Fruit fly (Drosophila melanogaster) whole organism, embryonic: ENCODE measurements around the gene Tsen54.

Source experiments
- CG10462 ChIP-seq: fragments of 200-800 bp; sonication (Bioruptor generic); optimal IDR thresholded peaks from 2 replicates; lab custom pipeline; 2016; ENCODE audit warnings: missing biosample characterization, missing genetic modification characterization
- CG10543 ChIP-seq: fragments of 200-800 bp; sonication (Bioruptor generic); optimal IDR thresholded peaks from 3 replicates; lab custom pipeline; 2017; ENCODE audit warnings: missing biosample characterization, mild to moderate bottlenecking, missing genetic modification characterization, moderate library complexity
- CG10959 ChIP-seq: fragments of 200-800 bp; sonication (Bioruptor generic); IDR thresholded peaks from 2 replicates; pipeline ENCODE4 v1.3.6; 2022; ENCODE audit warnings: missing biosample characterization, missing genetic modification characterization
- CG12155 ChIP-seq: fragments of 200-800 bp; sonication (Bioruptor generic); optimal IDR thresholded peaks from 3 replicates; lab custom pipeline; 2016; ENCODE audit warnings: missing biosample characterization, missing genetic modification characterization
- CG14014 ChIP-seq: fragments of 200-800 bp; sonication (Bioruptor generic); IDR thresholded peaks from 2 replicates; pipeline ENCODE4 v1.3.6; 2022; ENCODE audit warnings: missing biosample characterization, missing genetic modification characterization
- CG14710 ChIP-seq: fragments of 200-800 bp; sonication (Bioruptor generic); optimal IDR thresholded peaks from 3 replicates; lab custom pipeline; 2019; ENCODE audit warnings: missing biosample characterization, mild to moderate bottlenecking, missing genetic modification characterization, moderate library complexity
- CG14965 ChIP-seq: fragments of 200-800 bp; sonication (Bioruptor generic); optimal IDR thresholded peaks from 2 replicates; lab custom pipeline; 2016; ENCODE audit warnings: missing biosample characterization, missing genetic modification characterization, borderline replicate concordance
- CG18764 ChIP-seq: fragments of 200-800 bp; sonication (Bioruptor generic); optimal IDR thresholded peaks from 3 replicates; lab custom pipeline; 2016; ENCODE audit warnings: missing biosample characterization, missing genetic modification characterization
- CG2129 ChIP-seq: fragments of 200-800 bp; sonication (Bioruptor generic); IDR thresholded peaks from 2 replicates; pipeline ENCODE4 v1.3.6; 2022; ENCODE audit warnings: missing biosample characterization, missing genetic modification characterization; ENCODE audit not compliant: partially characterized antibody
- CG32767 ChIP-seq: fragments of 200-800 bp; sonication (Bioruptor generic); IDR thresholded peaks from 2 replicates; pipeline ENCODE4 v1.3.6; 2022; ENCODE audit warnings: missing biosample characterization, missing genetic modification characterization
- CG34376 ChIP-seq: fragments of 200-800 bp; sonication (Bioruptor generic); optimal IDR thresholded peaks from 2 replicates; lab custom pipeline; 2018; ENCODE audit warnings: missing biosample characterization, mild to moderate bottlenecking, missing genetic modification characterization
- CG4854 ChIP-seq: fragments of 200-800 bp; sonication (Bioruptor generic); optimal IDR thresholded peaks from 2 replicates; lab custom pipeline; 2016; ENCODE audit warnings: missing biosample characterization, missing genetic modification characterization, inconsistent platforms
- CG7963 ChIP-seq: fragments of 200-800 bp; sonication (Bioruptor generic); IDR thresholded peaks from 3 replicates; pipeline ENCODE4 v1.3.6; 2022; ENCODE audit warnings: missing biosample characterization, missing genetic modification characterization; ENCODE audit not compliant: partially characterized antibody
- CG7987 ChIP-seq: fragments of 200-800 bp; sonication (Bioruptor generic); optimal IDR thresholded peaks from 2 replicates; lab custom pipeline; 2018; ENCODE audit warnings: missing biosample characterization, mild to moderate bottlenecking, missing genetic modification characterization, moderate library complexity
- CG9215 ChIP-seq: fragments of 200-800 bp; sonication (Bioruptor generic); IDR thresholded peaks from 2 replicates; pipeline ENCODE4 v1.3.6; 2022; ENCODE audit warnings: missing biosample characterization, missing genetic modification characterization
- CG9817 ChIP-seq: fragments of 200-800 bp; sonication (Bioruptor generic); optimal IDR thresholded peaks from 2 replicates; lab custom pipeline; 2018; ENCODE audit warnings: missing biosample characterization, mild to moderate bottlenecking, missing genetic modification characterization, moderate library complexity
- CG9876 ChIP-seq: fragments of 200-800 bp; sonication (Bioruptor generic); optimal IDR thresholded peaks from 2 replicates; lab custom pipeline; 2016; ENCODE audit warnings: missing biosample characterization, missing genetic modification characterization
- CrebB ChIP-seq: fragments of 200-800 bp; sonication (Bioruptor generic); optimal IDR thresholded peaks from 3 replicates; lab custom pipeline; 2018; ENCODE audit warnings: missing biosample characterization, mild to moderate bottlenecking, missing genetic modification characterization
- D19B ChIP-seq: fragments of 200-800 bp; sonication (Bioruptor generic); optimal IDR thresholded peaks from 2 replicates; lab custom pipeline; 2017; ENCODE audit warnings: missing biosample characterization, mild to moderate bottlenecking, missing genetic modification characterization
- Doc2 ChIP-seq: fragments of 200-800 bp; sonication (Bioruptor generic); IDR thresholded peaks from 2 replicates; pipeline ENCODE4 v1.3.6; 2022; ENCODE audit warnings: missing biosample characterization, missing genetic modification characterization
- Ets65A ChIP-seq: fragments of 200-800 bp; sonication (Bioruptor generic); peaks from one replicate; lab custom pipeline; 2016; ENCODE audit warnings: missing biosample characterization, missing genetic modification characterization
- Fer3 ChIP-seq: fragments of 200-800 bp; sonication (Bioruptor generic); optimal IDR thresholded peaks from 2 replicates; lab custom pipeline; 2018; ENCODE audit warnings: missing biosample characterization, mild to moderate bottlenecking, missing genetic modification characterization, moderate library complexity
- H15 ChIP-seq: fragments of 200-800 bp; sonication (Bioruptor generic); IDR thresholded peaks from 3 replicates; pipeline ENCODE4 v1.3.6; 2022; ENCODE audit warnings: missing biosample characterization, missing genetic modification characterization
- HLH54F ChIP-seq: fragments of 200-800 bp; sonication (Bioruptor generic); optimal IDR thresholded peaks from 3 replicates; lab custom pipeline; 2016; ENCODE audit warnings: missing biosample characterization, missing genetic modification characterization
- HmgZ ChIP-seq: fragments of 200-800 bp; sonication (Bioruptor generic); optimal IDR thresholded peaks from 2 replicates; lab custom pipeline; 2018; ENCODE audit warnings: missing biosample characterization, mild to moderate bottlenecking, missing genetic modification characterization
- Hr51 ChIP-seq, 2 experiments: fragments of 200-800 bp; sonication (Bioruptor generic); optimal IDR thresholded peaks; 2 replicates in 1 of 2; 3 replicates in 1 of 2; lab custom pipeline; 2016 to 2018; ENCODE audit warnings: missing biosample characterization in 2 of 2, missing genetic modification characterization in 2 of 2, mild to moderate bottlenecking in 1 of 2, moderate library complexity in 1 of 2
- Mrtf ChIP-seq: fragments of 200-800 bp; sonication (Bioruptor generic); IDR thresholded peaks from 3 replicates; pipeline ENCODE4 v1.3.6; 2022; ENCODE audit warnings: missing biosample characterization, missing genetic modification characterization
- Nf-YB ChIP-seq: fragments of 200-800 bp; sonication (Bioruptor generic); optimal IDR thresholded peaks from 3 replicates; lab custom pipeline; 2019; ENCODE audit warnings: missing biosample characterization, mild to moderate bottlenecking, missing genetic modification characterization, moderate library complexity
- Opbp ChIP-seq: fragments of 200-800 bp; sonication (Bioruptor generic); IDR thresholded peaks from 3 replicates; pipeline ENCODE4 v1.3.6; 2022; ENCODE audit warnings: missing biosample characterization, missing genetic modification characterization; ENCODE audit not compliant: partially characterized antibody
- Pdp1 ChIP-seq, 2 experiments: fragments of 200-800 bp; sonication (Bioruptor generic); optimal IDR thresholded peaks; 3 replicates each; lab custom pipeline; 2016; ENCODE audit warnings: missing biosample characterization in 2 of 2, missing genetic modification characterization in 2 of 2, mild to moderate bottlenecking in 1 of 2, moderate library complexity in 1 of 2
- ac ChIP-seq: fragments of 200-800 bp; sonication (Bioruptor generic); optimal IDR thresholded peaks from 3 replicates; lab custom pipeline; 2017; ENCODE audit warnings: missing biosample characterization, mild to moderate bottlenecking, missing genetic modification characterization
- bbx ChIP-seq: fragments of 200-800 bp; sonication (Bioruptor generic); IDR thresholded peaks from 2 replicates; pipeline ENCODE4 v1.3.6; 2022; ENCODE audit warnings: missing biosample characterization, missing genetic modification characterization; ENCODE audit not compliant: partially characterized antibody
- crol ChIP-seq: fragments of 200-800 bp; sonication (Bioruptor generic); IDR thresholded peaks from 2 replicates; pipeline ENCODE4 v1.3.6; 2022; ENCODE audit warnings: missing biosample characterization, missing genetic modification characterization
- danr ChIP-seq: fragments of 200-800 bp; sonication (Bioruptor generic); IDR thresholded peaks from 2 replicates; pipeline ENCODE4 v1.3.6; 2022; ENCODE audit warnings: missing biosample characterization, missing genetic modification characterization
- en ChIP-seq: fragments of 200-800 bp; sonication (Bioruptor generic); optimal IDR thresholded peaks from 2 replicates; lab custom pipeline; 2016; ENCODE audit warnings: missing biosample characterization, missing genetic modification characterization
- lab ChIP-seq: fragments of 200-800 bp; sonication (Bioruptor generic); optimal IDR thresholded peaks from 3 replicates; lab custom pipeline; 2017; ENCODE audit warnings: missing biosample characterization, missing genetic modification characterization, mild to moderate bottlenecking, moderate library complexity, missing genetic modification reagents
- lmd ChIP-seq: fragments of 200-800 bp; sonication (Bioruptor generic); IDR thresholded peaks from 2 replicates; pipeline ENCODE4 v1.3.6; 2022; ENCODE audit warnings: missing biosample characterization, missing genetic modification characterization
- oc ChIP-seq: fragments of 200-800 bp; sonication (Bioruptor generic); optimal IDR thresholded peaks from 2 replicates; lab custom pipeline; 2018; ENCODE audit warnings: missing biosample characterization, mild to moderate bottlenecking, missing genetic modification characterization, moderate library complexity
- onecut ChIP-seq: fragments of 200-800 bp; sonication (Bioruptor generic); IDR thresholded peaks from 2 replicates; pipeline ENCODE4 v1.3.6; 2022; ENCODE audit warnings: missing biosample characterization, missing genetic modification characterization
- org-1 ChIP-seq: fragments of 200-800 bp; sonication (Bioruptor generic); optimal IDR thresholded peaks from 2 replicates; lab custom pipeline; 2017; ENCODE audit warnings: missing biosample characterization, missing genetic modification characterization
- pan ChIP-seq, 4 experiments: fragments of >200 bp in 3 of 4; fragments of 200-800 bp in 1 of 4; sonication (Bioruptor generic) in 1 of 4; optimal IDR thresholded peaks in 3 of 4; IDR thresholded peaks in 1 of 4; 2 replicates each; pipeline versions ENCODE4 v1.3.6 to Lab custom; 2017 to 2022; ENCODE audit warnings: missing biosample characterization in 2 of 4, missing genetic modification characterization in 2 of 4, mixed read lengths in 1 of 4
- peb ChIP-seq: fragments of 200-800 bp; sonication (Bioruptor generic); IDR thresholded peaks from 2 replicates; pipeline ENCODE4 v1.3.6; 2022; ENCODE audit warnings: missing biosample characterization, missing genetic modification characterization
- row ChIP-seq: fragments of 200-800 bp; sonication (Bioruptor generic); IDR thresholded peaks from 3 replicates; pipeline ENCODE4 v1.3.6; 2022; ENCODE audit warnings: missing biosample characterization, missing genetic modification characterization
- sens ChIP-seq: fragments of 200-800 bp; sonication (Bioruptor generic); peaks from one replicate; lab custom pipeline; 2016; ENCODE audit warnings: missing biosample characterization, missing genetic modification characterization
- sens-2 ChIP-seq: fragments of 200-800 bp; sonication (Bioruptor generic); IDR thresholded peaks from 2 replicates; pipeline ENCODE4 v1.3.6; 2022; ENCODE audit warnings: missing biosample characterization, missing genetic modification characterization
- shn ChIP-seq: fragments of 200-800 bp; sonication (Bioruptor generic); optimal IDR thresholded peaks from 3 replicates; lab custom pipeline; 2016; ENCODE audit warnings: missing biosample characterization, missing genetic modification characterization
- sug ChIP-seq: fragments of 200-800 bp; optimal IDR thresholded peaks from 2 replicates; lab custom pipeline; 2019; ENCODE audit warnings: missing biosample characterization, mild to moderate bottlenecking, missing genetic modification characterization, moderate library complexity
- usp ChIP-seq: fragments of >200 bp; optimal IDR thresholded peaks from 2 replicates; lab custom pipeline; 2017; ENCODE audit warnings: missing biosample characterization, missing genetic modification characterization
- zfh2 ChIP-seq: fragments of 200-800 bp; sonication (Bioruptor generic); optimal IDR thresholded peaks from 2 replicates; lab custom pipeline; 2016; ENCODE audit warnings: missing biosample characterization, missing genetic modification characterization

Tsen54 gene

DNA sequence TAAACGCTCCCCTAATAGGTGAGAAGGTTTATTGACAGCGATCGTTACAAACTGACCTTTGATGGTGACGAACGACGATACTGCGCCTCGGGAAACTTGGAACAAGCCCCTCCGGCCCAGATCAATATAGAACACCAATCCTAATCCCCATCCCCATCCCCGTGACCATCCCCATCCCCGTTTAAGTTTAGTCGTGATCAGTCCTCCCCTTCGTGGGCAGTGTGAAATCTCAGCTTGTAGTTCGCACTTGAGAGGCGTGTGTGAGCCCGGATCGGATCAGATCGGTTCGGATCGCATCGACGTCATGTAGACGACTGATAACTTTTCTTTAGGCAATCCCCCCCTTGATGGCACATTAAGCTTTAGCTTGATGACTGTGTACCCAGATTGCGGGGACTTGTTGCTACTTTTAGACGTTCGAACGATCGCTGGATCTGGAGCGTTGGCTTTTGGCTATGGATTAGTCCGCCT is 21.2 kb downstream of the Tsen54 start, which contains the start of gene Miox:
Gene Miox (plus strand): TSS at position 421 of the 471 bp plus-strand sequence.
- TF ChIP-seq CG34376 (GFP tag; lab: Kevin White, UChicago): peak; percentile 65
- no peak for TF ChIP-seq org-1 (GFP tag; lab: Kevin White, UChicago)
- TF ChIP-seq Hr51 (GFP tag; optimal IDR thresholded peaks at IDR 0.05; lab: Kevin White, UChicago): no peak
- no peak for TF ChIP-seq CG14710
- peak; percentile 69 for TF ChIP-seq CG7987 (GFP tag; lab: Kevin White, UChicago)
- TF ChIP-seq CG14014 (GFP tag; lab: Robert Waterston, UW): no peak
- no peak for TF ChIP-seq Nf-YB (GFP tag; lab: Kevin White, UChicago)
- TF ChIP-seq Opbp (GFP tag; lab: Robert Waterston, UW): no peak
- peak; percentile 75 for TF ChIP-seq sug (tag; lab: Kevin White, UChicago)
- no peak for TF ChIP-seq CG10462 (GFP tag; lab: Kevin White, UChicago)
- TF ChIP-seq H15 (GFP tag; lab: Robert Waterston, UW): no peak
- TF ChIP-seq CG10543 (GFP tag; lab: Kevin White, UChicago): peak; percentile 1
- TF ChIP-seq CG12155 (GFP tag; lab: Kevin White, UChicago): no peak
- no peak for TF ChIP-seq danr (GFP tag; lab: Robert Waterston, UW)
- peak; percentile 16; the same call in 1 of the 2 replicates for TF ChIP-seq crol (GFP tag; lab: Robert Waterston, UW)

DNA sequence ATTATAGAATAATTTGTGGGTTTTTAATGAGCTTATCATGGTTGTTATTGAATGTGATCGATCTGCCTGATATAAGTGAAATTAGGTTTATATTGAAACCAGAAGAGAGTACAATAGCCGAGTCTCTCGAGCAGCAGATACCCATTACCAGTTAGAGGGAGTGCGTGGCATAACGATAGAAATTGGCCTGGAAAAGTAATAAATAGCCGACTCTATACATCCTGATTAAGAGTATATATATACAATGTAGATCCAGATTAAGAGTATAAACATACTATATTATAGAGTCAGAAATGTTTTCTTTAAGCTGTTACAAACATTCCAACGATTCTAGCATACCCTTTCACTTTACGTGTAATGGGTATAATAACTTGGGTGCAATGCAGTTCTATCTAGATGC is 21.9 kb downstream of the Tsen54 start:
- TF ChIP-seq HmgZ (tag; lab: Kevin White, UChicago) (no peak), zfh2 (GFP tag; lab: Kevin White, UChicago) (no peak), CG4854 (GFP tag; lab: Kevin White, UChicago) (no peak), ac (GFP tag; lab: Kevin White, UChicago) (no peak), CrebB (tag; lab: Kevin White, UChicago) (no peak), bbx (no peak), onecut (GFP tag; lab: Robert Waterston, UW) (no peak), row (0 out of 3 replicates have a peak, but pooled peaks have one; percentile 19), pan (optimal IDR thresholded peaks at IDR 0.05; lab: Kevin White, UChicago) (no peak), pan (GFP tag; optimal IDR thresholded peaks at IDR 0.05 in 1 of 2, IDR thresholded peaks at IDR 0.05 in 1 of 2) (peak in 1 of 2 experiments; percentile 30), shn (GFP tag; lab: Kevin White, UChicago) (no peak), CG18764 (GFP tag; lab: Kevin White, UChicago) (no peak), usp (GFP tag; lab: Kevin White, UChicago) (no peak), CG14965 (no peak), CG32767 (GFP tag; lab: Robert Waterston, UW) (no peak), oc (tag; lab: Kevin White, UChicago) (no peak), CG10959 (GFP tag; lab: Robert Waterston, UW) (no peak), Pdp1 (GFP tag; optimal IDR thresholded peaks at IDR 0.05; lab: Kevin White, UChicago) (no peak), en (GFP tag; lab: Kevin White, UChicago) (no peak), sens (peak; percentile 32), Ets65A (peak; percentile 84), lmd (GFP tag; lab: Robert Waterston, UW) (no peak), D19B (GFP tag; lab: Kevin White, UChicago) (peak; percentile 61), Mrtf (no peak), Fer3 (tag; lab: Kevin White, UChicago) (no peak), HLH54F (GFP tag; lab: Kevin White, UChicago) (no peak), peb (GFP tag; lab: Robert Waterston, UW) (no peak), lab (GFP tag; lab: Kevin White, UChicago) (no peak), CG2129 (no peak), Doc2 (GFP tag; lab: Robert Waterston, UW) (no peak), CG9876 (GFP tag; lab: Kevin White, UChicago) (no peak), sens-2 (no peak), CG7963 (GFP tag; lab: Robert Waterston, UW) (no peak), CG9817 (tag; lab: Kevin White, UChicago) (no peak), CG9215 (GFP tag; lab: Robert Waterston, UW) (no peak)
